Worm (Caenorhabditis elegans): Measurements from ENCODE around the gene C07D10.1.

DNA sequence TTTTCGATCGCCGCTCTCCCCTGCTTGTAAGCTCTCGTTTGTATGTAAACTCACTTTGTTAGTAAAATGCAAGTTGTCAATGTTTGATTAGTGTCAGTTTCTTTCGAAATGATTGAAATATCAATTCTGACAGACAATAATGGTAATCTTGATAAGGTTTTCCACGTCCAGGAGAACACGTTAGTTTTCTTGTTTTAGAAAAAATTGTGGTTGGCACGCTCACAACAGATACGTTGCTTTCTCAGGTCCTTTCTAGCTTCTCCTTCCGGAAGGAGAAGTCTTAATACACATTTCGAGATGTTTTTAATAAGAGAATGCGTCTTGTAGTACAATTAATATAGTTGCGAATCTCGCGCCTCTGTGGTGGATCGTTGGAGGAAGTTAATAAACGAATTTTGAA lies 30.1 kb upstream of the C07D10.1 start, which contains the start of gene F43E2.6:
- no peak for TF ChIP-seq repo-1 (tag; optimal IDR thresholded peaks at IDR 0.05)
- no peak for TF ChIP-seq Y79H2A.3 (GFP tag; conservative IDR thresholded peaks at IDR 0.05)
- no peak for TF ChIP-seq attf-3 (GFP tag; conservative IDR thresholded peaks at IDR 0.05)
- no peak for TF ChIP-seq B0336.3 (GFP tag; IDR thresholded peaks at IDR 0.05)
- TF ChIP-seq akir-1 (GFP tag; optimal IDR thresholded peaks at IDR 0.05), result no peak
- no peak for TF ChIP-seq zfh-2 (GFP tag; conservative IDR thresholded peaks at IDR 0.05)
- no peak for TF ChIP-seq ama-1 (optimal IDR thresholded peaks at IDR 0.05)
- no peak for TF ChIP-seq ama-1 (GFP tag; optimal IDR thresholded peaks at IDR 0.05)
- no peak for TF ChIP-seq lin-40 (tag; optimal IDR thresholded peaks at IDR 0.05)
